Fruit fly (Drosophila melanogaster) whole organism: ENCODE data around the gene CG16985.

ENCODE experiments used
- CG8478 ChIP-seq: fragments of >200 bp; optimal IDR thresholded peaks from 2 replicates; lab custom pipeline; 2018; ENCODE audit warnings: inconsistent platforms
- Dll ChIP-seq: fragments of >200 bp; optimal IDR thresholded peaks from 2 replicates; lab custom pipeline; 2017
- EcR ChIP-seq, 2 experiments: fragments of >200 bp; optimal IDR thresholded peaks; 2 replicates each; lab custom pipeline; 2017; ENCODE audit warnings: missing biosample characterization in 2 of 2, missing genetic modification characterization in 2 of 2, missing genetic modification reagents in 2 of 2
- pan ChIP-seq: fragments of >200 bp; optimal IDR thresholded peaks from 2 replicates; lab custom pipeline; 2017
- psq ChIP-seq: fragments of >200 bp; optimal IDR thresholded peaks from 2 replicates; lab custom pipeline; 2017
- usp ChIP-seq: fragments of >200 bp; optimal IDR thresholded peaks from 2 replicates; lab custom pipeline; 2017; ENCODE audit warnings: missing biosample characterization, missing genetic modification characterization, mixed read lengths

The CG16985 gene

DNA sequence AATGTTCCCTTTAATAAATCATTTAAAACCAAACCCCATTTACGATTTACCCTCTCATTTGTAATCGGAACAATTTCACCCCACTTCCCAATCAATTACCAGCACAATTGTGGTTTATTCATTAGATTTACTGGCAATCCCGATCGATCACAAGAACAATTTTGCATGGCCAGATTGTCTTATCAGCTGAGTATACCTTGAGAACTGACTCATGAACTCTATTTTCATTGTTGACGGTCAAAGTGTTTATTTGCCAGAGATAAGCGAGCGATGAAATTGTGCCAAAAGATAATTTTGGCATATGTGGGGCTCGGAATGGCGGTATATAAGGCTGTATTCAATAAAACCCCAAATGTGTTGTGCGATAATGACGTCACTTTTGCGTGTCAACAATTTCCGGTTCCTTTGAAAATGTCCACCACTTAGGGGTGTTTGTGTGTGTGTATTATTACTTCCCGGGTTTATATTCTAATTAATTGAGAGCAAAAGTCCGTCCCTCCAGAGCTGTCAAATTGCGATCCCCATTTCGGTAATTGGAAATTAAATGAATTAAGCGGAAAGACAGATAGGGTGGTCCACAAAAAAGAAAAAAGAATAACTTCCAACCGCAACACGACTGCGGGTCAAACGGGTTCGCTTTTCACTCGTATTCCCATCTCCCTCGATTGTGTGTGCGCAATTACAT, 26.0 kb upstream of the CG16985 start:
- TF ChIP-seq usp (GFP tag; lab: Kevin White, UChicago) (no peak), EcR (GFP tag; optimal IDR thresholded peaks at IDR 0.05; lab: Kevin White, UChicago) (no peak), pan (lab: Kevin White, UChicago) (no peak), CG8478 (lab: Kevin White, UChicago) (no peak), Dll (lab: Kevin White, UChicago) (no peak)

DNA sequence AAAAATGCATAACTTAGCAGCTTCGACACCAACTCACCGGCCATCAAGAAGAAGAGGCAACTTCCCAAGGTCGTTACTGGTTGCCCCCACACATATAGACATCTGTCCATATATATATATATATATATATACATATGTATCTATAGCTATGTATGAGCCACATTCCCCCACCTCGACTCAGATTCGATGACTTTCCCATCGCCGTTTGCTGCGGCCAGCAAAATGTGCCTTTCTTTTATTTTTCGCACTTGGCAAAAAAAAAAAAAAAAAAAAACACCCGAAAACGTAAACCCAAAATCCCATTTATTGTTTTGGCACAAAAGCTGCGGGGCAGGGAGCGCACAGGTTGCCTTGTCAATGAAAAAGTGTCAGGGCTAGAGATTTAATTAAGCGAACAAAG, 24.4 kb upstream of the CG16985 start:
- TF ChIP-seq usp (GFP tag; lab: Kevin White, UChicago) = no peak
- no peak for TF ChIP-seq psq (lab: Kevin White, UChicago)
- no peak for TF ChIP-seq pan (lab: Kevin White, UChicago)
- TF ChIP-seq Dll (lab: Kevin White, UChicago) = no peak
- TF ChIP-seq CG8478 (lab: Kevin White, UChicago) = no peak
- TF ChIP-seq EcR (GFP tag; optimal IDR thresholded peaks at IDR 0.05; lab: Kevin White, UChicago) = no peak

DNA sequence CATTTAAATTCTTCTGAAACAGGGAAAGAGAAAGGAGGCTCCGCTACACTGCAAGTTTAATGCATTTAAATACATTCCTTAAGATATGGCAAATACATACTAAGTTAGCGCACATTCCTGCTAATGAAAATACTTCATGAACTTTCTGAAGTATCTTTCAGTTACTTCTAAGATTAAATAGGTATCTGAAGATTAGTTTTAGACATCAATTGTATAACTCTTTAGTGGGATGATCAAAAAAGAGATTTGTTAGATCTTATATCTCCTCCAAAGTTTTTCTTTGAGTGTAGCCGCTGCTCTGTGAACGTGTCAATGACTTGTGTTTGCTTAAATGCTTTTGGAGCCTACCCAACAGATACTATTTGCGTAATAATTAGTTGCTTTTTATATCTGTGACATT, 23.9 kb upstream of the CG16985 start:
- TF ChIP-seq CG8478 (lab: Kevin White, UChicago) = no peak
- no peak for TF ChIP-seq pan (lab: Kevin White, UChicago)
- no peak for TF ChIP-seq EcR (GFP tag; optimal IDR thresholded peaks at IDR 0.05; lab: Kevin White, UChicago)
- TF ChIP-seq psq (lab: Kevin White, UChicago) = no peak
- no peak for TF ChIP-seq usp (GFP tag; lab: Kevin White, UChicago)
- no peak for TF ChIP-seq Dll (lab: Kevin White, UChicago)

DNA sequence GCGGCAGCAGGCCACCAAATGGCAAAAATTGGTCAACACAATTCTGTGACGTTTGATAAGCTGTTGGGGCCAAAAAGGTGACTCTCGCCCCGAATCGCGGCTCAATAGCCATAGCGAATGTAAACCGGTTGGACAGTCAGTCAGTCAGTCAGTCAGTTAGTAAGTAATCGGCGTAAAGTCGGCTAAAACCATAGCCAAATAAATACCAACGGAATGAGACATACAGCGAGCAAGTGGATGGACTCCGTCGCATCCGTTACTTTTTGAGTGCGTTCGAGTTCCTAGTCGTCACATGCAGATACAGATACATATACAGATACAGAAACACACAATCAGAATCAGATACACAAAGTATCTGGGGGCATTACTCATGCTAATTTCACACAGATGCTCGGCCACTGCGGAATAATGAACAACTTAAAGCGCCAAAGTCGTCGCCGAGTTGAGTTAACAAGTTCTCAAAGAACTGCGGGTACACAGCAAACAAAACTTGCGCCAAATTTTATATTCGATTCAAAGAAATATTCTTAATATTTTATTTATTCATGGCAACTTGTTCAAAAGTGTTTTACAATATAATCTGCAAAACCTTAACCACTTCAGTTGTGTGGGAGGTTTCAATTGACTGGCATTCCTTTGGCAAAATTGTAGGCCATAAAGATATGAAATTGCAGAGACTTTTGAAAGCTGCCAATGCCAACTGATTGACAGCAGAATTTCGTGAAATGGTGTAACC, 21.8 kb upstream of the CG16985 start:
- TF ChIP-seq pan (lab: Kevin White, UChicago) = no peak
- TF ChIP-seq Dll (lab: Kevin White, UChicago) = no peak
- TF ChIP-seq CG8478 (lab: Kevin White, UChicago) = no peak
- TF ChIP-seq EcR (GFP tag; optimal IDR thresholded peaks at IDR 0.05; lab: Kevin White, UChicago) = no peak
- TF ChIP-seq psq (lab: Kevin White, UChicago) = no peak
- no peak for TF ChIP-seq usp (GFP tag; lab: Kevin White, UChicago)

DNA sequence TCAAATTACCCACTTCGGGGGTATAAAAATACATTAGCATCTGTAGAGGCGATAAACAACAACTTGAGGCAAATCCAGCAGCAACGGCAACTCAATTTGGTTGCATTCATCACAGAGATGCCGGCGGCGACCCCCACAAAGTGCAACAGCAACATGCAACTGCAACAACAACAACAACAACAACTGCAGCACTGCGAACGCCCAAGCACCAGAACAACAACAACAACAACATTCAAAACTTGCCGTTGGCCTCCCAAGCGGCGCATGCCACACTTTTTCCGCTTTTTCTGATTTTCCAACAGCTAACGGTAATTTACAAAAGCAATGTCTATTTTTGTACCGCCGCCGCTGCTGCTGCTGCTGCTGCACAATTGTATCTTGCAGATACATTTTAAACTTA, 20.8 kb upstream of the CG16985 start:
- TF ChIP-seq psq (lab: Kevin White, UChicago) (no peak), CG8478 (lab: Kevin White, UChicago) (no peak), usp (GFP tag; lab: Kevin White, UChicago) (no peak), EcR (GFP tag; optimal IDR thresholded peaks at IDR 0.05; lab: Kevin White, UChicago) (no peak), pan (lab: Kevin White, UChicago) (no peak), Dll (lab: Kevin White, UChicago) (no peak)

DNA sequence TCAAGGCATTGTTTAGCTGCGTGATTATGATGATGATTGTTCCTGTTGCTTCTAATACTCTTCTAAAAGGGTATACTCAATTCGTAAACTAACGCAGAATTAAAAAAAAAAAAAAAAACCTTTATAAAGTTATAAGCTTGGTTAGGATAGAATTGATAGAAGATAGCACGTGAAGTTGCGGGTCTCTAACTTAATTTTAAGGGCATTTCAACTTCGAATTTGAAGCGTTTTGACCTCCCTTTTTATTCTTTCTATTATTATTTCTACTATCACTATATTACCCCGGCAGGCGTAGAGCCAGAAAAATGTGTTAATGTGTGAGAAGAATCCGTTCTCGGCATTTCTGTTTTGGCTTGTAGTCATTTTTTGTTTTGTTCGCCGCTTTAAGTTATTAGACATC, 20.4 kb upstream of the CG16985 start:
- TF ChIP-seq usp (GFP tag; lab: Kevin White, UChicago) (no peak), psq (lab: Kevin White, UChicago) (no peak), EcR (GFP tag; optimal IDR thresholded peaks at IDR 0.05; lab: Kevin White, UChicago) (no peak), Dll (lab: Kevin White, UChicago) (no peak), CG8478 (lab: Kevin White, UChicago) (no peak), pan (lab: Kevin White, UChicago) (no peak)

DNA sequence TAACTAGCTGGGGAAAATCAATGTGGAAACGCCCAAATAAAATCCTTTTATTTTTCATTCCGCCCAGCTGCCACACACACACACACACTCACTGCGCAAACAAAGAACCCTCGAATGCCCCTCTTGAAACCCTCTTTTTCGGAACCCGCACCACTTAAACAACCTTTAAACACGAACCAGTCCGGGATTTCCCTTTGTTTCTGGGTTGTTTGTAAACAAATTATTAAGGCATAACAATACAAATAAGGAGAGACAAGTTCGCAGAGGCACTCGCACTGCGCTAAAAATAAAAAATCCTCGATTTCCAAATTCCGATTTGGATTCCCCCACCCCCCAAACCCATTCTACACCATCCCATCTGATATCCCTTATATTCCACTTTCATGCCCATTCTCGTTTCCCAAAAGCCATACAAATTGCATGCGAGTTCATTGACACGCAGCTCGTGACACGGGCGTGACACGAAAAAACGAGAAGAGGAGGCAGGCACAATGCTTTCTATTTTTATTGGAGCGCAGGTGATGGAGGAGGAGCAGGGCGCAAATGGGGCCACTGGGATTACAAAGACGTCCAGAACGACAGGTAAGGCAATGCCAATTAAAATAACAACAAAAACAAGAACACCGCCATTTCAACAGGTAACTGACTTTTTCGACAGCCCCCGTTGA, 19.4 kb upstream of the CG16985 start:
- TF ChIP-seq Dll (lab: Kevin White, UChicago) = no peak
- TF ChIP-seq CG8478 (lab: Kevin White, UChicago) = no peak
- TF ChIP-seq pan (lab: Kevin White, UChicago) = no peak
- TF ChIP-seq EcR (GFP tag; optimal IDR thresholded peaks at IDR 0.05; lab: Kevin White, UChicago) = peak; percentile 40 to 81

DNA sequence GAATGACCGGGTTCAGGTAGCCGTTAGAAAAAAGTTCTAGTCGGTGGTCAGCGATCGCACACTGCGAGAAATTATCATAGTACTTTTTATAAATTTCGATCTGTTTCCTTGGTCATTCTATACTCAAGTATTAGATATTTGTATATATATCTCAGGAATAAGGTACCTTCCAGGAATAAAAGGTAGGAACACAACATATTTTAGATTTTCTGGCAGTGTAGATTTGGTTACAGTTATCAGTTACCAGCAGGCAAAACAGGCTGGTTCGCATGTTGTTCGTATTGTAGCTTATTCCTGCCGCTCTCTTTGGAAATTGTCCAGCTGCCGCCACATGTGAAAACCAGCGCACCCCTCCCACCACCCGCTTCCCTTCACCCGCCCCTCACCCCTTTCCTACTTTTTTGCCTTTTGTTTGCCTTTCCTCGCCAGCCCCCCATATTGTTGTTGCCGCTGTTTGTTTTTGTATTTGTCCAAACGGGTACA, 17.7 kb upstream of the CG16985 start:
- TF ChIP-seq EcR (GFP tag; optimal IDR thresholded peaks at IDR 0.05; lab: Kevin White, UChicago) = no peak
- no peak for TF ChIP-seq psq (lab: Kevin White, UChicago)
- TF ChIP-seq CG8478 (lab: Kevin White, UChicago) = no peak
- no peak for TF ChIP-seq usp (GFP tag; lab: Kevin White, UChicago)
- TF ChIP-seq Dll (lab: Kevin White, UChicago) = no peak
- TF ChIP-seq pan (lab: Kevin White, UChicago) = no peak

DNA sequence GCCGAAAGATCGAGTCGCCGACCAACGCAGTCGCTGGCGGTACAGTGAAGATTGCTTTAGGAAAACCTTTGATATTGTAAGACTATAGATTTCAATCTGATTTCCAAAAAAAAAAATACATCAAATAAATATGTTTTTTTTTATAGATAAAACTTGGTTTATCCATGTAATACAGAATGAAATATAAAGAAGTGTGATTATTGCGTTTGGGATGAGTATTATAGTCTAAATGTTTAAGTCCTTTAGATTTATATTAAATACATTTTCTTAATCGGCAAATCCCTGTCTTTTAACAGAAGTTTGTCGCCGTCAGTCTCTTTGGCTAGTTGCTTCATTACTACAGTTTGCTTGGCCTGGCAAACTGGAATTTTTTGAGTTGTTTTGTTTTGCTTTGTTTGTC, 17.2 kb upstream of the CG16985 start:
- TF ChIP-seq pan (lab: Kevin White, UChicago) = no peak
- TF ChIP-seq CG8478 (lab: Kevin White, UChicago) = no peak
- TF ChIP-seq psq (lab: Kevin White, UChicago) = no peak
- TF ChIP-seq Dll (lab: Kevin White, UChicago) = no peak
- no peak for TF ChIP-seq EcR (GFP tag; optimal IDR thresholded peaks at IDR 0.05; lab: Kevin White, UChicago)
- no peak for TF ChIP-seq usp (GFP tag; lab: Kevin White, UChicago)

DNA sequence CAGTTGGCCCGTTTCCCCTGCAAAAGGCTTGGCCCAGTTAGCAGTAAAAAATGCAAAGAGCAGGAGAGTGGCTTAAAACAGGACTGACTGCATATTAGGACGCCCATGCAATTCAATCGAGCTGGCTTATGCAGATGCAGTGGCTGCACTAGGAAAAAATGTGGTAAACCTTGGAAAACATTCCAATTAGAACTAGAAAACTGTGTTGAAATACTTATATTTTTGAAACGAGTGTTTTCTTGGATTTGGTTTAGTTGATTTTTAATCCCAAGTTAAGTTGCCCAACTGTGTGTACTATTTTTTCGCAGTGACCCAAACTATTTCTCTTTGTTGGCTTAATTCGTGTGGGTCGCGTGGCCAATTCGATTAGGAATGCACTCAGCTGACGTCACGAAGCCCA, 16.8 kb upstream of the CG16985 start:
- no peak for TF ChIP-seq Dll (lab: Kevin White, UChicago)
- no peak for TF ChIP-seq EcR (GFP tag; optimal IDR thresholded peaks at IDR 0.05; lab: Kevin White, UChicago)
- no peak for TF ChIP-seq usp (GFP tag; lab: Kevin White, UChicago)
- TF ChIP-seq psq (lab: Kevin White, UChicago) = no peak
- TF ChIP-seq pan (lab: Kevin White, UChicago) = no peak
- TF ChIP-seq CG8478 (lab: Kevin White, UChicago) = no peak
